Worm (Caenorhabditis elegans): Measurements from ENCODE around the gene R04B3.2.

Gene R04B3.2

ce11 chrX:2471303-2471702 is 2.2 kb downstream of the R04B3.2 start, which contains the start of gene R04B3.1:
Gene R04B3.1, minus strand, starts transcription at chrX:2471403.
- TF ChIP-seq blmp-1 (tag; optimal IDR thresholded peaks at IDR 0.05) (peak; percentile 58), C16A3.4 (tag; optimal IDR thresholded peaks at IDR 0.05) (no peak)

- TF ChIP-seq dsc-1 (tag; optimal IDR thresholded peaks at IDR 0.05), result peak; percentile 36
- TF ChIP-seq lin-35 (GFP tag; optimal IDR thresholded peaks at IDR 0.05), result no peak
- no peak for TF ChIP-seq ceh-90 (tag; optimal IDR thresholded peaks at IDR 0.05)
- TF ChIP-seq mep-1 (tag; optimal IDR thresholded peaks at IDR 0.05), result no peak
- no peak for TF ChIP-seq skn-1 (tag; optimal IDR thresholded peaks at IDR 0.05)
- no peak for TF ChIP-seq Y116A8C.19 (tag; optimal IDR thresholded peaks at IDR 0.05; ENCODE audit: borderline replicate concordance)
- TF ChIP-seq swsn-7 (tag; optimal IDR thresholded peaks at IDR 0.05), result peak; percentile 27
- peak; percentile 24 for TF ChIP-seq unc-86 (tag; optimal IDR thresholded peaks at IDR 0.05)
- TF ChIP-seq vab-15 (tag; optimal IDR thresholded peaks at IDR 0.05), result no peak
- no peak for TF ChIP-seq C04F5.9 (tag; optimal IDR thresholded peaks at IDR 0.05)
- TF ChIP-seq pqm-1 (tag; optimal IDR thresholded peaks at IDR 0.05), result no peak
- TF ChIP-seq mdl-1 (tag; optimal IDR thresholded peaks at IDR 0.05), result no peak
- no peak for TF ChIP-seq hlh-17 (GFP tag; optimal IDR thresholded peaks at IDR 0.05; ENCODE audit: borderline replicate concordance)
- TF ChIP-seq nhr-47 (tag; optimal IDR thresholded peaks at IDR 0.05), result peak; percentile 63
- peak; percentile 28 for TF ChIP-seq ceh-63 (GFP tag; optimal IDR thresholded peaks at IDR 0.05)
- no peak for TF ChIP-seq jun-1 (tag; optimal IDR thresholded peaks at IDR 0.05)
- TF ChIP-seq nhr-28 (tag; optimal IDR thresholded peaks at IDR 0.05), result no peak
- no peak for TF ChIP-seq dpl-1 (GFP tag; optimal IDR thresholded peaks at IDR 0.05)
- TF ChIP-seq nhr-71 (tag; optimal IDR thresholded peaks at IDR 0.05), result peak; percentile 59
- no peak for TF ChIP-seq isw-1 (GFP tag; IDR thresholded peaks at IDR 0.05)
- TF ChIP-seq lin-15B (tag; optimal IDR thresholded peaks at IDR 0.05), result no peak
- no peak for TF ChIP-seq hpl-2 (GFP tag; optimal IDR thresholded peaks at IDR 0.05)
- no peak for TF ChIP-seq ztf-4 (tag; optimal IDR thresholded peaks at IDR 0.05)
- no peak for TF ChIP-seq nhr-12 (tag; optimal IDR thresholded peaks at IDR 0.05)
- peak; percentile 1 for TF ChIP-seq xbp-1 (tag; optimal IDR thresholded peaks at IDR 0.05)
- no peak for TF ChIP-seq ets-5 (GFP tag; IDR thresholded peaks at IDR 0.05)
- TF ChIP-seq hlh-4 (tag; optimal IDR thresholded peaks at IDR 0.05), result no peak
- no peak for TF ChIP-seq alr-1 (tag; optimal IDR thresholded peaks at IDR 0.05; ENCODE audit: borderline replicate concordance)
- no peak for TF ChIP-seq zag-1 (tag; optimal IDR thresholded peaks at IDR 0.05)
- TF ChIP-seq nhr-85 (tag), result no peak
- no peak for TF ChIP-seq irx-1 (tag; optimal IDR thresholded peaks at IDR 0.05)
- TF ChIP-seq ceh-88 (GFP tag; IDR thresholded peaks at IDR 0.05), result peak; percentile 36; the same call in 1 of the 2 replicates
- no peak for TF ChIP-seq pax-3 (tag; optimal IDR thresholded peaks at IDR 0.05)
- no peak for TF ChIP-seq zip-4 (GFP tag; optimal IDR thresholded peaks at IDR 0.05)
- TF ChIP-seq pag-3 (tag; optimal IDR thresholded peaks at IDR 0.05; ENCODE audit: borderline replicate concordance, insufficient read depth), result no peak
- TF ChIP-seq blmp-1 (tag; optimal IDR thresholded peaks at IDR 0.05), result no peak
- TF ChIP-seq F16B12.6 (tag; optimal IDR thresholded peaks at IDR 0.05), result no peak
- TF ChIP-seq mef-2 (tag; optimal IDR thresholded peaks at IDR 0.05), result no peak
- TF ChIP-seq egl-27 (tag; optimal IDR thresholded peaks at IDR 0.05), result no peak
- TF ChIP-seq nhr-76 (tag; optimal IDR thresholded peaks at IDR 0.05), result no peak
- TF ChIP-seq C16A3.4 (tag; optimal IDR thresholded peaks at IDR 0.05), result no peak
- no peak for TF ChIP-seq nhr-19 (GFP tag; conservative IDR thresholded peaks at IDR 0.05)
- no peak for TF ChIP-seq nhr-237 (tag; optimal IDR thresholded peaks at IDR 0.05)
- TF ChIP-seq lin-13 (GFP tag; optimal IDR thresholded peaks at IDR 0.05), result no peak
- TF ChIP-seq aly-2 (tag; optimal IDR thresholded peaks at IDR 0.05), result no peak
- TF ChIP-seq lsy-2 (tag; optimal IDR thresholded peaks at IDR 0.05), result no peak
- TF ChIP-seq tlp-1 (tag; optimal IDR thresholded peaks at IDR 0.05), result no peak
- no peak for TF ChIP-seq snpc-4 (tag; optimal IDR thresholded peaks at IDR 0.05)
- TF ChIP-seq lir-3 (tag; optimal IDR thresholded peaks at IDR 0.05; ENCODE audit: poor library complexity), result no peak
- no peak for TF ChIP-seq fkh-8 (tag; optimal IDR thresholded peaks at IDR 0.05)
- TF ChIP-seq nhr-84 (tag; optimal IDR thresholded peaks at IDR 0.05), result no peak
- no peak for TF ChIP-seq unc-98 (GFP tag; IDR thresholded peaks at IDR 0.05)
Observed at ce11 chrX:2464064-2464463, 9.5 kb downstream of the R04B3.2 start.
